Worm (Caenorhabditis elegans) whole organism, L1 larva: ENCODE data around the gene dap-3.

Source experiments
- C04F5.9 ChIP-seq: sonication (generic microtip); optimal IDR thresholded peaks from 2 replicates; lab custom pipeline; 2016; ENCODE audit warnings: missing genetic modification characterization, missing compliant biosample characterization
- C16A3.4 ChIP-seq: fragments of 150-350 bp; optimal IDR thresholded peaks from 2 replicates; lab custom pipeline; 2014; ENCODE audit warnings: missing biosample characterization, missing genetic modification characterization
- F16B12.6 ChIP-seq: fragments of 150-350 bp; optimal IDR thresholded peaks from 2 replicates; lab custom pipeline; 2014; ENCODE audit warnings: missing biosample characterization, missing genetic modification characterization
- Y116A8C.19 ChIP-seq: sonication (generic microtip); optimal IDR thresholded peaks from 2 replicates; lab custom pipeline; 2016; ENCODE audit warnings: missing compliant biosample characterization, missing genetic modification characterization, borderline replicate concordance
- aha-1 ChIP-seq: fragments of 150-350 bp; optimal IDR thresholded peaks from 2 replicates; lab custom pipeline; 2014; ENCODE audit warnings: missing biosample characterization, missing genetic modification characterization
- alr-1 ChIP-seq: fragments of 200-800 bp; sonication (Bioruptor generic); optimal IDR thresholded peaks from 2 replicates; lab custom pipeline; 2018; ENCODE audit warnings: borderline replicate concordance, mild to moderate bottlenecking, missing genetic modification characterization, missing compliant biosample characterization
- ceh-88 ChIP-seq: fragments of 200-800 bp; sonication (Bioruptor generic); IDR thresholded peaks from 2 replicates; pipeline ENCODE4 v1.3.6; 2022; ENCODE audit warnings: missing genetic modification characterization, missing compliant biosample characterization
- ces-1 ChIP-seq: fragments of 150-350 bp; optimal IDR thresholded peaks from 2 replicates; lab custom pipeline; 2014; ENCODE audit warnings: missing biosample characterization, missing genetic modification reagents, missing genetic modification characterization
- dpl-1 ChIP-seq, 3 experiments: fragments of 150-350 bp in 2 of 3; sonication (generic microtip) in 1 of 3; optimal IDR thresholded peaks; 2 replicates each; lab custom pipeline; 2014 to 2017; ENCODE audit warnings: missing biosample characterization in 3 of 3, missing genetic modification characterization in 3 of 3, missing genetic modification reagents in 3 of 3
- efl-1 ChIP-seq, 4 experiments: fragments of 150-350 bp; optimal IDR thresholded peaks in 3 of 4; peaks in 1 of 4; 1 replicate in 1 of 4; 2 replicates in 3 of 4; lab custom pipeline; 2014; ENCODE audit warnings: missing biosample characterization in 2 of 4, missing genetic modification characterization in 2 of 4, missing genetic modification reagents in 2 of 4
- egl-13 ChIP-seq: sonication (generic microtip); optimal IDR thresholded peaks from 2 replicates; lab custom pipeline; 2016; ENCODE audit warnings: missing genotype, missing genetic modification reagents, missing genetic modification characterization, missing compliant biosample characterization
- egl-27 ChIP-seq, 2 experiments: fragments of 150-350 bp in 1 of 2; sonication (generic microtip); optimal IDR thresholded peaks; 3 replicates each; lab custom pipeline; 2017 to 2018; ENCODE audit warnings: missing biosample characterization in 2 of 2, missing genetic modification characterization in 2 of 2, missing genetic modification reagents in 2 of 2
- elt-2 ChIP-seq: sonication (generic microtip); optimal IDR thresholded peaks from 2 replicates; lab custom pipeline; 2016; ENCODE audit warnings: missing genetic modification characterization, mild to moderate bottlenecking, inconsistent platforms, missing compliant biosample characterization, missing genetic modification reagents
- elt-3 ChIP-seq, 6 experiments: fragments of 150-350 bp in 1 of 6; sonication (generic microtip); optimal IDR thresholded peaks; 2 replicates each; lab custom pipeline; 2017 to 2018; ENCODE audit warnings: missing biosample characterization in 6 of 6, missing genetic modification characterization in 6 of 6, inconsistent platforms in 1 of 6
- ets-5 ChIP-seq: fragments of 200-800 bp; sonication (Bioruptor generic); IDR thresholded peaks from 2 replicates; pipeline ENCODE4 v1.3.6; 2022; ENCODE audit warnings: missing genetic modification characterization, missing compliant biosample characterization
- fkh-4 ChIP-seq: sonication (generic microtip); optimal IDR thresholded peaks from 2 replicates; lab custom pipeline; 2016; ENCODE audit warnings: missing compliant biosample characterization, missing genetic modification characterization, borderline replicate concordance
- fkh-8 ChIP-seq: sonication (generic microtip); optimal IDR thresholded peaks from 2 replicates; lab custom pipeline; 2016; ENCODE audit warnings: mild to moderate bottlenecking, missing genetic modification characterization, missing compliant biosample characterization
- grh-1 ChIP-seq: fragments of 200-800 bp; sonication (Bioruptor generic); IDR thresholded peaks from 2 replicates; pipeline ENCODE4 v1.3.6; 2022; ENCODE audit warnings: missing genetic modification reagents, missing genetic modification characterization, missing compliant biosample characterization
- hpl-2 ChIP-seq: fragments of 150-350 bp; optimal IDR thresholded peaks from 2 replicates; lab custom pipeline; 2014; ENCODE audit warnings: missing biosample characterization, missing genetic modification reagents, missing genetic modification characterization
- jun-1 ChIP-seq: fragments of 150-350 bp; optimal IDR thresholded peaks from 2 replicates; lab custom pipeline; 2014; ENCODE audit warnings: missing biosample characterization, missing genetic modification reagents, missing genetic modification characterization
- lin-13 ChIP-seq: fragments of 150-350 bp; optimal IDR thresholded peaks from 2 replicates; lab custom pipeline; 2014; ENCODE audit warnings: missing biosample characterization, missing genetic modification reagents, missing genetic modification characterization
- lin-14 ChIP-seq: fragments of 200-800 bp; sonication (Bioruptor generic); optimal IDR thresholded peaks from 2 replicates; lab custom pipeline; 2018; ENCODE audit warnings: mild to moderate bottlenecking, missing genetic modification characterization, moderate library complexity, missing compliant biosample characterization
- lin-35 ChIP-seq, 2 experiments: fragments of 150-350 bp; optimal IDR thresholded peaks; 2 replicates each; lab custom pipeline; 2014; ENCODE audit warnings: missing biosample characterization in 2 of 2, missing genetic modification characterization in 2 of 2, missing genetic modification reagents in 2 of 2
- lin-39 ChIP-seq: fragments of 150-350 bp; optimal IDR thresholded peaks from 2 replicates; lab custom pipeline; 2014; ENCODE audit warnings: missing biosample characterization, missing genetic modification reagents, missing genetic modification characterization
- mab-9 ChIP-seq: fragments of 200-800 bp; sonication (Bioruptor generic); IDR thresholded peaks from 2 replicates; pipeline ENCODE4 v1.3.6; 2022; ENCODE audit warnings: missing genetic modification reagents, missing genetic modification characterization, missing compliant biosample characterization
- mdl-1 ChIP-seq, 2 experiments: fragments of 150-350 bp; optimal IDR thresholded peaks; 2 replicates each; lab custom pipeline; 2014 to 2017; ENCODE audit warnings: missing biosample characterization in 2 of 2, missing genetic modification characterization in 2 of 2, inconsistent platforms in 1 of 2
- nhr-47 ChIP-seq: sonication (generic microtip); optimal IDR thresholded peaks from 2 replicates; lab custom pipeline; 2016; ENCODE audit warnings: mild to moderate bottlenecking, missing genetic modification characterization, moderate library complexity, missing compliant biosample characterization
- nhr-71 ChIP-seq: sonication (generic microtip); optimal IDR thresholded peaks from 2 replicates; lab custom pipeline; 2016; ENCODE audit warnings: mild to moderate bottlenecking, missing genetic modification characterization, moderate library complexity, missing compliant biosample characterization
- nhr-76 ChIP-seq: sonication (generic microtip); optimal IDR thresholded peaks from 2 replicates; lab custom pipeline; 2017; ENCODE audit warnings: missing biosample characterization, missing genetic modification characterization
- nhr-85 ChIP-seq: sonication (generic microtip); peaks from one replicate; lab custom pipeline; 2016; ENCODE audit warnings: missing genetic modification characterization, inconsistent platforms, missing compliant biosample characterization
- nhr-90 ChIP-seq: sonication (generic microtip); optimal IDR thresholded peaks from 2 replicates; lab custom pipeline; 2016; ENCODE audit warnings: mild to moderate bottlenecking, missing genetic modification characterization, missing compliant biosample characterization; ENCODE audit not compliant: poor library complexity
- pag-3 ChIP-seq: sonication (generic microtip); optimal IDR thresholded peaks from 2 replicates; lab custom pipeline; 2017; ENCODE audit warnings: missing genetic modification characterization, mild to moderate bottlenecking, missing compliant biosample characterization, antibody characterized with exemption, borderline replicate concordance; ENCODE audit not compliant: insufficient read depth
- pax-3 ChIP-seq: fragments of 200-800 bp; sonication (Bioruptor generic); optimal IDR thresholded peaks from 2 replicates; lab custom pipeline; 2018; ENCODE audit warnings: mild to moderate bottlenecking, missing genetic modification characterization, moderate library complexity, missing compliant biosample characterization
- rnt-1 ChIP-seq: sonication (generic microtip); optimal IDR thresholded peaks from 2 replicates; lab custom pipeline; 2016; ENCODE audit warnings: mild to moderate bottlenecking, missing genetic modification characterization, moderate library complexity, missing compliant biosample characterization
- skn-1 ChIP-seq: fragments of 150-350 bp; optimal IDR thresholded peaks from 2 replicates; lab custom pipeline; 2014; ENCODE audit warnings: missing biosample characterization, missing genetic modification characterization
- sox-4 ChIP-seq: sonication (generic microtip); optimal IDR thresholded peaks from 2 replicates; lab custom pipeline; 2016; ENCODE audit warnings: missing genetic modification characterization, missing compliant biosample characterization
- sptf-1 ChIP-seq: fragments of 150-350 bp; optimal IDR thresholded peaks from 2 replicates; lab custom pipeline; 2014; ENCODE audit warnings: missing biosample characterization, missing genetic modification characterization
- sup-37 ChIP-seq: fragments of 200-800 bp; sonication (Bioruptor generic); optimal IDR thresholded peaks from 2 replicates; lab custom pipeline; 2018; ENCODE audit warnings: mild to moderate bottlenecking, missing genetic modification characterization, missing compliant biosample characterization
- tbx-2 ChIP-seq: sonication (generic microtip); optimal IDR thresholded peaks from 2 replicates; lab custom pipeline; 2016; ENCODE audit warnings: missing genetic modification characterization, missing compliant biosample characterization
- unc-130 ChIP-seq: fragments of 150-350 bp; optimal IDR thresholded peaks from 2 replicates; lab custom pipeline; 2017; ENCODE audit warnings: missing biosample characterization, missing genetic modification characterization, inconsistent platforms
- unc-86 ChIP-seq: sonication (generic microtip); optimal IDR thresholded peaks from 2 replicates; lab custom pipeline; 2016; ENCODE audit warnings: missing genetic modification characterization, missing compliant biosample characterization
- unc-98 ChIP-seq: fragments of 200-800 bp; sonication (Bioruptor generic); IDR thresholded peaks from 2 replicates; pipeline ENCODE4 v1.3.6; 2022; ENCODE audit warnings: missing genetic modification characterization, missing compliant biosample characterization
- vab-15 ChIP-seq: sonication (generic microtip); optimal IDR thresholded peaks from 2 replicates; lab custom pipeline; 2017; ENCODE audit warnings: missing genotype, mild to moderate bottlenecking, missing genetic modification characterization, missing compliant biosample characterization
- zag-1 ChIP-seq: fragments of 150-350 bp; optimal IDR thresholded peaks from 2 replicates; lab custom pipeline; 2014; ENCODE audit warnings: missing biosample characterization, missing genetic modification characterization

The dap-3 gene

DNA sequence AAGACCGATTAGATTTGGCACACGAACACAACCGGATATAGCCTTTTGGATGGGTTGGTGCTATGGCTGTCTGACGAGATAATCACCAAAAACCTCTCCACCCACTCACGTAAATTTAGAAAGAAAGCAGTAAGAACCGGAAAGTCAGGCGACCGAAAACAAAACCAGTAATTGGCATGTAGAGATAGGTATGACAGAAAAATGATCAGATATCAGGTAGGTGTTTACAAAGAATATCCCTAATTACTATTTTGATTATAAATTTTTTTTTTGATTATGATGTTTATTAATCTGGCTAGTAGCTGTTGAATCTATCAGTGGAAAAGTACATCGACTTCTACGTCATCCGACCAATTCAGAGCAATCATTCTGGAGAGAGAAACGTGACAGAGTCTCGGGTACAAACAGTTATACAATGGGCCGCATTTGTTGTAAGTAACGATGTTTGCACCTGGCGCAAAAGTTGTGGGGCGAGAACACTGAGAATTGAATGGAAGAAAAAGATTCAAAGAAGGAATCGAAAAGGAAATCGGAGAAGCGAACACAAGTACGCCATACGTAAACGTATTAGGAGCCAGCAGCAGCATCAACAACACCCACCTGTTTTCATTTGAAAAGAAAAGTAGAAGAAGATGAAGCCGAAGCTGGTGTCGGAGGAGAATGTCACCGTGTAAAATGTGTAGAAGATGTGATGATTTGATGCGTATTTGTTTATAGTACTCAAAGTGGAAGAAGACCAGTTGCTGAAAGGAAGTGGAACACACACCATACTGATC lies 29.9 kb upstream of the dap-3 start (continued):
- no peak for TF ChIP-seq mab-9 (GFP tag; lab: Robert Waterston, UW)
- peak; percentile 1 for TF ChIP-seq lin-14 (GFP tag; lab: Kevin White, UChicago)
- no peak for TF ChIP-seq tbx-2
- no peak for TF ChIP-seq ets-5 (GFP tag; lab: Robert Waterston, UW)
- TF ChIP-seq ces-1 (GFP tag; lab: Kevin White, UChicago) = no peak
- peak; percentile 12 for TF ChIP-seq lin-39 (tag; lab: Kevin White, UChicago)
- TF ChIP-seq alr-1 (tag; lab: Kevin White, UChicago) = no peak
- TF ChIP-seq Y116A8C.19 (tag; lab: Kevin White, UChicago) = no peak
- TF ChIP-seq sox-4 (tag; lab: Kevin White, UChicago) = no peak
- peak; percentile 12 for TF ChIP-seq unc-130 (tag; lab: Kevin White, UChicago)
- peak; percentile 38 for TF ChIP-seq nhr-47 (tag; lab: Kevin White, UChicago)
- TF ChIP-seq egl-27 (tag; optimal IDR thresholded peaks at IDR 0.05; lab: Kevin White, UChicago) = no peak
- no peak for TF ChIP-seq vab-15
- peak; percentile 20 for TF ChIP-seq nhr-85 (tag; lab: Kevin White, UChicago)
- TF ChIP-seq rnt-1 (tag; lab: Kevin White, UChicago) = no peak
- TF ChIP-seq mdl-1 (tag; optimal IDR thresholded peaks at IDR 0.05; lab: Kevin White, UChicago) = peak in 1 of 2 experiments; percentile 35
- TF ChIP-seq elt-3 (tag; optimal IDR thresholded peaks at IDR 0.05; lab: Kevin White, UChicago) = peak in 1 of 6 experiments; percentile 74
- TF ChIP-seq lin-35 (GFP tag; optimal IDR thresholded peaks at IDR 0.05; lab: Kevin White, UChicago) = no peak
- TF ChIP-seq nhr-76 = no peak
- no peak for TF ChIP-seq sptf-1 (tag; lab: Kevin White, UChicago)
- TF ChIP-seq nhr-90 = peak; percentile 47
- peak; percentile 69 for TF ChIP-seq fkh-8 (tag; lab: Kevin White, UChicago)
- no peak for TF ChIP-seq jun-1
- no peak for TF ChIP-seq unc-86 (tag; lab: Kevin White, UChicago)
- TF ChIP-seq hpl-2 (GFP tag; lab: Kevin White, UChicago) = no peak
- TF ChIP-seq C16A3.4 = no peak
- TF ChIP-seq pag-3 (tag; lab: Kevin White, UChicago) = no peak
- TF ChIP-seq dpl-1 (GFP tag; optimal IDR thresholded peaks at IDR 0.05; lab: Kevin White, UChicago) = no peak
- TF ChIP-seq skn-1 (tag; lab: Kevin White, UChicago) = peak; percentile 5
- no peak for TF ChIP-seq sup-37 (GFP tag; lab: Kevin White, UChicago)
- peak; percentile 58 for TF ChIP-seq nhr-71 (tag; lab: Kevin White, UChicago)
- TF ChIP-seq C04F5.9 (tag; lab: Kevin White, UChicago) = no peak
- no peak for TF ChIP-seq aha-1 (tag; lab: Kevin White, UChicago)

DNA sequence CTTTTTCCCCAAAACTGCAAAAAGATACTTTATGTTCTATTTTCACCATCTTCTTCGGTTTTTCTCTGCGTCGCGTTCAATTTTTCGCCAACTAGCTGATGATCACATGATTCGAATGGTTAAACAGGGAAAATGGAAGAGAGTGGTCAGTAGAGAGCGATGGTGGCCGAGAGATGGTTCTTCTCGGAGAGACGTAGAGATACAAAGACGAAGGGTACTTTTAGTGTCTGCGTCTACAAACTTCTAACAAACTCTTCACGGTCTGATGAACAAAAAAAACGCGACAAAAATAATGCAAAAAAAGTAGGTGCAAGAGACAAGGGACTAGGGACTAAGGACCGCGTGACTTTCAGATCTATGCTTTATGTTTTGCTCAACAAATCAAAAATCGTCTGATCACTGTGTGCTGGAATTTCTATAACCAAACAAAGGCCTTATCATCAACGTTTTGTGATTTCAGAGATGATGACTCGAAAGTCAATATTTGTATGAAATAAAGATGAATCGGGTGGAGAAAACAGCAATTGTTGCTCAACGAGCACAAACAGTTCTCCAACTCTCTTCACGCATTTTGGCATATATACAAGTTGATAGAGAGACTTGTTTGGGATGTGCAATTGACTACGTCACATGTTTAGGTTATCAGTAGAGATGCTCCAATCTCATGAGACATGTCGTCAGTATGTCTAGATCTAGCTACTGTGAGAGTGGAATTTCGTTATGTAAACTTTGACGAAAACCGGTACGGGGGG lies 28.8 kb upstream of the dap-3 start:
- TF ChIP-seq egl-13 = peak; percentile 81
- TF ChIP-seq pax-3 (tag; lab: Kevin White, UChicago) = peak; percentile 88
- TF ChIP-seq nhr-85 (tag; lab: Kevin White, UChicago) = peak; percentile 100
- TF ChIP-seq alr-1 (tag; lab: Kevin White, UChicago) = no peak
- peak; percentile 62 for TF ChIP-seq elt-2 (tag; lab: Kevin White, UChicago)
- peak; percentile 49 for TF ChIP-seq F16B12.6
- TF ChIP-seq ets-5 (GFP tag; lab: Robert Waterston, UW) = no peak
- TF ChIP-seq mdl-1 (tag; optimal IDR thresholded peaks at IDR 0.05; lab: Kevin White, UChicago) = peak; percentile 32 to 96
- peak; percentile 96 for TF ChIP-seq unc-86 (tag; lab: Kevin White, UChicago)
- no peak for TF ChIP-seq fkh-4
- no peak for TF ChIP-seq Y116A8C.19 (tag; lab: Kevin White, UChicago)
- TF ChIP-seq ceh-88 (GFP tag; lab: Robert Waterston, UW) = peak; percentile 76
- TF ChIP-seq sup-37 (GFP tag; lab: Kevin White, UChicago) = peak; percentile 55
- TF ChIP-seq sox-4 (tag; lab: Kevin White, UChicago) = peak; percentile 72
- no peak for TF ChIP-seq pag-3 (tag; lab: Kevin White, UChicago)
- TF ChIP-seq ces-1 (GFP tag; lab: Kevin White, UChicago) = no peak
- TF ChIP-seq vab-15 = peak; percentile 21
- no peak for TF ChIP-seq unc-98 (GFP tag; lab: Robert Waterston, UW)
- TF ChIP-seq grh-1 (GFP tag; lab: Robert Waterston, UW) = peak; percentile 93
- peak; percentile 63 for TF ChIP-seq zag-1
- peak; percentile 95 for TF ChIP-seq lin-13 (GFP tag; lab: Kevin White, UChicago)
- peak; percentile 87 to 91 for TF ChIP-seq efl-1 (optimal IDR thresholded peaks at IDR 0.05; lab: Kevin White, UChicago)
- peak; percentile 60 to 97 for TF ChIP-seq efl-1 (GFP tag; optimal IDR thresholded peaks at IDR 0.05 in 1 of 2; lab: Kevin White, UChicago)
- no peak for TF ChIP-seq sptf-1 (tag; lab: Kevin White, UChicago)
- TF ChIP-seq nhr-90 = peak; percentile 95
